Fruit fly (Drosophila melanogaster) whole organism, wandering third instar larva: ENCODE measurements around the gene CG7506.

ENCODE experiments used
- Dif ChIP-seq: fragments of 200-275, 200-300 bp; sonication (Bioruptor generic); optimal IDR thresholded peaks from 2 replicates; lab custom pipeline; 2018; ENCODE audit warnings: missing biosample characterization, missing genetic modification characterization; ENCODE audit not compliant: partially characterized antibody
- Hr78 ChIP-seq: fragments of >200 bp; optimal IDR thresholded peaks from 2 replicates; lab custom pipeline; 2017; ENCODE audit warnings: missing biosample characterization, missing genetic modification characterization
- Jra ChIP-seq: sonication (Bioruptor generic); optimal IDR thresholded peaks from 2 replicates; lab custom pipeline; 2016; ENCODE audit warnings: missing biosample characterization, missing genetic modification characterization
- Myc ChIP-seq: fragments of >200 bp; optimal IDR thresholded peaks from 2 replicates; lab custom pipeline; 2017
- Rel ChIP-seq, 2 experiments: fragments of 200-800 bp; sonication (Bioruptor generic) in 1 of 2; optimal IDR thresholded peaks; 2 replicates in 1 of 2; 3 replicates in 1 of 2; lab custom pipeline; 2016 to 2019; ENCODE audit warnings: mild to moderate bottlenecking in 2 of 2, missing biosample characterization in 2 of 2, missing genetic modification characterization in 2 of 2, moderate library complexity in 1 of 2
- br ChIP-seq: fragments of 200-800 bp; sonication (Bioruptor generic); optimal IDR thresholded peaks from 2 replicates; lab custom pipeline; 2016; ENCODE audit warnings: missing biosample characterization, missing genetic modification characterization
- h ChIP-seq: fragments of 200-800 bp; sonication (Bioruptor generic); optimal IDR thresholded peaks from 3 replicates; lab custom pipeline; 2016; ENCODE audit warnings: missing biosample characterization, mild to moderate bottlenecking, missing genetic modification characterization
- lola ChIP-seq: fragments of >200 bp; optimal IDR thresholded peaks from 2 replicates; lab custom pipeline; 2017; ENCODE audit warnings: missing biosample characterization, missing genetic modification characterization
- tai ChIP-seq: sonication (Bioruptor generic); optimal IDR thresholded peaks from 2 replicates; lab custom pipeline; 2016; ENCODE audit warnings: missing biosample characterization, missing genetic modification characterization

- no peak for TF ChIP-seq tai (GFP tag; lab: Kevin White, UChicago)
- TF ChIP-seq h: no peak
- TF ChIP-seq Rel (GFP tag; optimal IDR thresholded peaks at IDR 0.05; lab: Kevin White, UChicago): no peak
- TF ChIP-seq Rel (tag; optimal IDR thresholded peaks at IDR 0.05; lab: Kevin White, UChicago): no peak
- no peak for TF ChIP-seq Jra (GFP tag; lab: Kevin White, UChicago)
- TF ChIP-seq Myc (lab: Kevin White, UChicago): no peak
- TF ChIP-seq lola: no peak
- TF ChIP-seq Hr78: no peak
- no peak for TF ChIP-seq br (GFP tag; lab: Kevin White, UChicago)
- TF ChIP-seq Dif: no peak
Observed at dm6 chr3L:7633619-7634018, 7.8 kb downstream of the CG7506 start.
